Worm (Caenorhabditis elegans) whole organism, L4 larva: ENCODE results near the gene srw-22.

Experiments
- R02D3.7 ChIP-seq: fragments of 150-350 bp; sonication (generic microtip); optimal IDR thresholded peaks from 3 replicates; lab custom pipeline; 2014; ENCODE audit warnings: missing biosample characterization, missing genetic modification characterization
- aly-2 ChIP-seq: sonication (generic microtip); optimal IDR thresholded peaks from 2 replicates; lab custom pipeline; 2018; ENCODE audit warnings: missing biosample characterization, missing genetic modification characterization
- arid-1 ChIP-seq: fragments of 200-800 bp; sonication (Bioruptor generic); conservative IDR thresholded peaks from 2 replicates; pipeline ENCODE4 v1.3.6; 2022; ENCODE audit warnings: missing genetic modification reagents, missing genetic modification characterization, missing compliant biosample characterization
- ceh-62 ChIP-seq: sonication (generic microtip); optimal IDR thresholded peaks from 2 replicates; lab custom pipeline; 2017; ENCODE audit warnings: missing biosample characterization, missing genetic modification characterization
- cey-2 ChIP-seq: sonication (generic microtip); optimal IDR thresholded peaks from 3 replicates; lab custom pipeline; 2017; ENCODE audit warnings: missing genetic modification characterization, mild to moderate bottlenecking, missing compliant biosample characterization, antibody characterized with exemption, borderline replicate concordance; ENCODE audit not compliant: insufficient read depth
- daf-16 ChIP-seq, 3 experiments: sonication (generic microtip); optimal IDR thresholded peaks; 2 replicates each; lab custom pipeline; 2016 to 2017; ENCODE audit warnings: missing genetic modification characterization in 3 of 3, missing genetic modification reagents in 3 of 3, mild to moderate bottlenecking in 2 of 3, missing compliant biosample characterization in 2 of 3, missing biosample characterization in 1 of 3, moderate library complexity in 1 of 3
- dmd-6 ChIP-seq: fragments of 200-800 bp; sonication (Bioruptor generic); IDR thresholded peaks from 2 replicates; pipeline ENCODE4 v1.3.6; 2022; ENCODE audit warnings: missing genetic modification reagents, missing genetic modification characterization, missing compliant biosample characterization
- fos-1 ChIP-seq: fragments of 150-350 bp; optimal IDR thresholded peaks from 2 replicates; lab custom pipeline; 2014; ENCODE audit warnings: missing biosample characterization, missing genetic modification characterization
- hlh-11 ChIP-seq: fragments of 200-800 bp; sonication (Bioruptor generic); optimal IDR thresholded peaks from 2 replicates; lab custom pipeline; 2018; ENCODE audit warnings: mild to moderate bottlenecking, missing genetic modification characterization, missing compliant biosample characterization
- hmg-1.1 ChIP-seq: fragments of 200-800 bp; sonication (Bioruptor generic); IDR thresholded peaks from 2 replicates; pipeline ENCODE4 v1.3.6; 2022; ENCODE audit warnings: missing genetic modification reagents, missing genetic modification characterization, missing compliant biosample characterization
- jun-1 ChIP-seq: fragments of 150-350 bp; optimal IDR thresholded peaks from 2 replicates; lab custom pipeline; 2014; ENCODE audit warnings: missing biosample characterization, missing genetic modification reagents, missing genetic modification characterization
- lim-7 ChIP-seq: fragments of 200-800 bp; sonication (Bioruptor generic); IDR thresholded peaks from 2 replicates; pipeline ENCODE4 v1.3.6; 2022; ENCODE audit warnings: missing genetic modification characterization, missing compliant biosample characterization
- lin-13 ChIP-seq: fragments of 150-350 bp; optimal IDR thresholded peaks from 2 replicates; lab custom pipeline; 2014; ENCODE audit warnings: missing biosample characterization, missing genetic modification reagents, missing genetic modification characterization
- lin-29 ChIP-seq: fragments of 200-800 bp; sonication (Bioruptor generic); IDR thresholded peaks from 2 replicates; pipeline ENCODE4 v1.3.6; 2022; ENCODE audit warnings: missing genetic modification reagents, missing genetic modification characterization, missing compliant biosample characterization
- lin-38 ChIP-seq: fragments of 200-800 bp; sonication (Bioruptor generic); IDR thresholded peaks from 2 replicates; pipeline ENCODE4 v1.3.6; 2022; ENCODE audit warnings: missing genetic modification reagents, missing genetic modification characterization, missing compliant biosample characterization
- lin-39 ChIP-seq: fragments of 150-350 bp; optimal IDR thresholded peaks from 2 replicates; lab custom pipeline; 2014; ENCODE audit warnings: missing biosample characterization, missing genetic modification reagents, missing genetic modification characterization
- madf-5 ChIP-seq, 2 experiments: fragments of 200-800 bp; sonication (Bioruptor generic); IDR thresholded peaks; 2 replicates each; pipeline ENCODE4 v1.3.6; 2022; ENCODE audit warnings: missing compliant biosample characterization in 2 of 2, missing genetic modification characterization in 2 of 2
- madf-9 ChIP-seq: fragments of 200-800 bp; sonication (Bioruptor generic); conservative IDR thresholded peaks from 2 replicates; pipeline ENCODE4 v1.3.6; 2022; ENCODE audit warnings: missing genetic modification reagents, missing genetic modification characterization, missing compliant biosample characterization
- mdl-1 ChIP-seq, 2 experiments: fragments of 150-350 bp in 1 of 2; sonication (generic microtip) in 1 of 2; optimal IDR thresholded peaks; 2 replicates each; lab custom pipeline; 2014 to 2017; ENCODE audit warnings: missing biosample characterization in 2 of 2, missing genetic modification characterization in 2 of 2
- nhr-10 ChIP-seq: fragments of 150-350 bp; optimal IDR thresholded peaks from 2 replicates; lab custom pipeline; 2014; ENCODE audit warnings: missing biosample characterization, missing genetic modification characterization
- nhr-102 ChIP-seq: sonication (generic microtip); optimal IDR thresholded peaks from 2 replicates; lab custom pipeline; 2016; ENCODE audit warnings: mild to moderate bottlenecking, missing genetic modification characterization, moderate library complexity, missing compliant biosample characterization
- nhr-25 ChIP-seq: sonication (generic microtip); optimal IDR thresholded peaks from 2 replicates; lab custom pipeline; 2017; ENCODE audit warnings: missing genetic modification characterization, mild to moderate bottlenecking, missing compliant biosample characterization, antibody characterized with exemption, moderate library complexity, borderline replicate concordance; ENCODE audit not compliant: insufficient read depth
- nhr-28 ChIP-seq: fragments of 150-350 bp; optimal IDR thresholded peaks from 2 replicates; lab custom pipeline; 2014; ENCODE audit warnings: missing biosample characterization, missing genetic modification characterization
- nhr-42 ChIP-seq: fragments of 200-800 bp; sonication (Bioruptor generic); IDR thresholded peaks from 2 replicates; pipeline ENCODE4 v1.3.6; 2022; ENCODE audit warnings: missing genetic modification characterization, missing compliant biosample characterization
- nhr-48 ChIP-seq: sonication (generic microtip); optimal IDR thresholded peaks from 2 replicates; lab custom pipeline; 2016; ENCODE audit warnings: mild to moderate bottlenecking, missing genetic modification characterization, missing compliant biosample characterization
- nhr-6 ChIP-seq: fragments of 150-350 bp; optimal IDR thresholded peaks from 2 replicates; lab custom pipeline; 2014; ENCODE audit warnings: missing biosample characterization, missing genetic modification characterization
- nhr-76 ChIP-seq: fragments of 150-350 bp; optimal IDR thresholded peaks from 2 replicates; lab custom pipeline; 2014; ENCODE audit warnings: missing biosample characterization, missing genetic modification characterization
- pqm-1 ChIP-seq: sonication (generic microtip); optimal IDR thresholded peaks from 2 replicates; lab custom pipeline; 2017; ENCODE audit warnings: missing biosample characterization, missing genetic modification characterization
- skn-1 ChIP-seq: fragments of 150-350 bp; optimal IDR thresholded peaks from 2 replicates; lab custom pipeline; 2014; ENCODE audit warnings: missing biosample characterization, missing genetic modification characterization
- snpc-1.2 ChIP-seq: fragments of 200-800 bp; sonication (Bioruptor generic); IDR thresholded peaks from 2 replicates; pipeline ENCODE4 v1.3.6; 2022; ENCODE audit warnings: missing genetic modification reagents, missing genetic modification characterization, missing compliant biosample characterization
- spr-3 ChIP-seq: fragments of 200-800 bp; sonication (Bioruptor generic); optimal IDR thresholded peaks from 2 replicates; lab custom pipeline; 2018; ENCODE audit warnings: mild to moderate bottlenecking, missing genetic modification characterization, missing compliant biosample characterization
- unc-39 ChIP-seq: sonication (generic microtip); optimal IDR thresholded peaks from 2 replicates; lab custom pipeline; 2017; ENCODE audit warnings: missing biosample characterization, missing genetic modification characterization
- unc-62 ChIP-seq, 3 experiments: fragments of 150-350 bp in 1 of 3; sonication (generic microtip); optimal IDR thresholded peaks in 2 of 3; peaks in 1 of 3; 1 replicate in 1 of 3; 2 replicates in 2 of 3; lab custom pipeline; 2014 to 2017; ENCODE audit warnings: missing biosample characterization in 3 of 3, missing genetic modification characterization in 3 of 3, missing genetic modification reagents in 3 of 3, missing genotype in 1 of 3
- vab-7 ChIP-seq: fragments of 200-800 bp; sonication (Bioruptor generic); IDR thresholded peaks from 2 replicates; pipeline ENCODE4 v1.3.6; 2022; ENCODE audit warnings: missing genetic modification reagents, missing genetic modification characterization, missing compliant biosample characterization
- zfp-3 ChIP-seq: fragments of 200-800 bp; sonication (Bioruptor generic); conservative IDR thresholded peaks from 2 replicates; pipeline ENCODE4 v1.3.6; 2022; ENCODE audit warnings: missing genetic modification reagents, missing genetic modification characterization, missing compliant biosample characterization

The srw-22 gene

ce11 chrV:15268302-15268701, at the start of gene srw-22:
Gene srw-22, plus strand, starts transcription at chrV:15268602.
- no peak for TF ChIP-seq cey-2 (tag; lab: Kevin White, UChicago)
- TF ChIP-seq hlh-11 (tag; lab: Kevin White, UChicago) = no peak
- peak in 1 of 2 experiments; percentile 56 for TF ChIP-seq unc-62 (GFP tag; optimal IDR thresholded peaks at IDR 0.05 in 1 of 2; lab: Kevin White, UChicago)
- no peak for TF ChIP-seq unc-62 (tag; optimal IDR thresholded peaks at IDR 0.05; lab: Kevin White, UChicago)
- TF ChIP-seq madf-5 (GFP tag; IDR thresholded peaks at IDR 0.05; lab: Robert Waterston, UW) = no peak
- no peak for TF ChIP-seq aly-2 (tag; lab: Kevin White, UChicago)
- no peak for TF ChIP-seq dmd-6 (GFP tag; lab: Robert Waterston, UW)
- no peak for TF ChIP-seq vab-7
- TF ChIP-seq, all 104 proteins: peak for 1

- TF ChIP-seq lin-29 (GFP tag; lab: Robert Waterston, UW) = no peak
- TF ChIP-seq madf-9 (GFP tag; lab: Robert Waterston, UW) = no peak
- no peak for TF ChIP-seq zfp-3 (GFP tag; lab: Robert Waterston, UW)
- no peak for TF ChIP-seq nhr-48
- no peak for TF ChIP-seq nhr-76 (tag; lab: Kevin White, UChicago)
- no peak for TF ChIP-seq unc-39 (tag; lab: Kevin White, UChicago)
- TF ChIP-seq nhr-28 (tag; lab: Kevin White, UChicago) = no peak
- no peak for TF ChIP-seq pqm-1
- no peak for TF ChIP-seq vab-7
- TF ChIP-seq fos-1 (tag; lab: Kevin White, UChicago) = no peak
- TF ChIP-seq lin-13 (GFP tag; lab: Kevin White, UChicago) = no peak
- TF ChIP-seq nhr-25 (tag; lab: Kevin White, UChicago) = no peak
- TF ChIP-seq spr-3 (GFP tag; lab: Kevin White, UChicago) = no peak
- no peak for TF ChIP-seq nhr-42
- TF ChIP-seq lin-39 (tag; lab: Kevin White, UChicago) = no peak
- no peak for TF ChIP-seq nhr-102 (tag; lab: Kevin White, UChicago)
- no peak for TF ChIP-seq arid-1 (GFP tag; lab: Robert Waterston, UW)
- TF ChIP-seq skn-1 (tag; lab: Kevin White, UChicago) = no peak
- no peak for TF ChIP-seq lim-7 (GFP tag; lab: Robert Waterston, UW)
Observed at ce11 chrV:15221330-15221729, 47.1 kb upstream of the srw-22 start, which contains the start of gene irld-25. Gene irld-25, plus strand, starts transcription at chrV:15221630.

DNA sequence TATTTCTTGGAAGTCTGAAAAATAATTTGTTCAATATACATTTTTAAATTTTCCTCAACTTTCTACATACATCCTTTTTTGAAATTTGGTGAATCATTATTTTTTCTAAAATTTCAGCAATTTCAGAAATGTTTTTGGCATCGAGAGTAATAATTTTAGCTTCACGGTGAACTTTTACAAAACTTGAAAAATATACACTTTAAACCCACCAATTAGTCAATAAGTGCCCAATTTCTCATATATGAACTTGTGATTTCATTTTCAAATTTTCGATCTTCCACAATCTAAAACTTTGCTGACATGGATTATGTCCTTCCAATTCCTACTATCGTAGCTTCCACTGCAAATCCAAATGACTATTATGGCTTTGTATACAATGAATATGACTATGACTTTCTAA, 44.7 kb upstream of the srw-22 start, which contains the start of gene srw-24:
srw-24 (plus strand) TSS at position 301 of the 400 bp plus-strand sequence.
- TF ChIP-seq R02D3.7 (tag; lab: Kevin White, UChicago) (no peak), nhr-10 (tag; lab: Kevin White, UChicago) (no peak), hmg-1.1 (no peak), jun-1 (tag; lab: Kevin White, UChicago) (no peak), snpc-1.2 (GFP tag; lab: Robert Waterston, UW) (no peak), ceh-62 (tag; lab: Kevin White, UChicago) (no peak), nhr-76 (tag; lab: Kevin White, UChicago) (no peak)
- TF ChIP-seq, all 104 proteins: peak for 0

ce11 chrV:15225650-15226049, 42.8 kb upstream of the srw-22 start, which contains the start of gene srw-14:
Gene srw-14, plus strand, starts transcription at chrV:15225950.
- no peak for TF ChIP-seq R02D3.7 (tag; lab: Kevin White, UChicago)
- no peak for TF ChIP-seq nhr-6 (tag; lab: Kevin White, UChicago)
- no peak for TF ChIP-seq skn-1 (tag; lab: Kevin White, UChicago)
- TF ChIP-seq lim-7 (GFP tag; lab: Robert Waterston, UW) = no peak
- TF ChIP-seq hmg-1.1 = no peak
- TF ChIP-seq lin-38 (GFP tag; lab: Robert Waterston, UW) = no peak
- TF ChIP-seq daf-16 (GFP tag; optimal IDR thresholded peaks at IDR 0.05; lab: Kevin White, UChicago) = no peak
- TF ChIP-seq daf-16 (tag; optimal IDR thresholded peaks at IDR 0.05; lab: Kevin White, UChicago) = no peak
- TF ChIP-seq nhr-28 (tag; lab: Kevin White, UChicago) = no peak
- no peak for TF ChIP-seq unc-62 (GFP tag; optimal IDR thresholded peaks at IDR 0.05 in 1 of 2; lab: Kevin White, UChicago)
- no peak for TF ChIP-seq unc-62 (tag; optimal IDR thresholded peaks at IDR 0.05; lab: Kevin White, UChicago)
- TF ChIP-seq mdl-1 (tag; optimal IDR thresholded peaks at IDR 0.05; lab: Kevin White, UChicago) = no peak
